Worm (Caenorhabditis elegans) whole organism, L4 larva: Measurements from ENCODE around the gene dpr-1.

ENCODE experiments used
- D1046.2 ChIP-seq: fragments of 200-800 bp; sonication (Bioruptor generic); IDR thresholded peaks from 2 replicates; pipeline ENCODE4 v1.3.6; 2022; ENCODE audit warnings: missing genetic modification characterization, missing compliant biosample characterization
- F10B5.3 ChIP-seq: sonication (generic microtip); optimal IDR thresholded peaks from 2 replicates; lab custom pipeline; 2016; ENCODE audit warnings: mild to moderate bottlenecking, missing genetic modification characterization, missing compliant biosample characterization
- F44E2.7 ChIP-seq: fragments of 200-800 bp; sonication (Bioruptor generic); IDR thresholded peaks from 2 replicates; pipeline ENCODE4 v2.1.2; 2022; ENCODE audit warnings: missing genetic modification characterization, missing compliant biosample characterization
- R02D3.7 ChIP-seq: fragments of 150-350 bp; sonication (generic microtip); optimal IDR thresholded peaks from 3 replicates; lab custom pipeline; 2014; ENCODE audit warnings: missing biosample characterization, missing genetic modification characterization
- Y75B8A.6 ChIP-seq: fragments of 200-800 bp; sonication (Bioruptor generic); IDR thresholded peaks from 2 replicates; pipeline ENCODE4 v1.3.6; 2022; ENCODE audit warnings: missing genetic modification reagents, missing genetic modification characterization, missing compliant biosample characterization
- ZK546.5 ChIP-seq, 2 experiments: sonication (generic microtip); optimal IDR thresholded peaks; 2 replicates each; lab custom pipeline; 2017; ENCODE audit warnings: missing biosample characterization in 2 of 2, missing genetic modification characterization in 2 of 2
- aha-1 ChIP-seq: fragments of 150-350 bp; peaks from one replicate; lab custom pipeline; 2014; ENCODE audit warnings: missing biosample characterization, missing genetic modification characterization
- ama-1 ChIP-seq: fragments of 150-350 bp; optimal IDR thresholded peaks from 2 replicates; lab custom pipeline; 2014; ENCODE audit warnings: inconsistent platforms, mixed read lengths
- ceh-20 ChIP-seq: fragments of 200-800 bp; sonication (Bioruptor generic); IDR thresholded peaks from 2 replicates; pipeline ENCODE4 v1.3.6; 2022; ENCODE audit warnings: missing genetic modification reagents, missing genetic modification characterization, missing compliant biosample characterization
- ceh-62 ChIP-seq: sonication (generic microtip); optimal IDR thresholded peaks from 2 replicates; lab custom pipeline; 2017; ENCODE audit warnings: missing biosample characterization, missing genetic modification characterization
- ceh-82 ChIP-seq: sonication (generic microtip); optimal IDR thresholded peaks from 2 replicates; lab custom pipeline; 2017; ENCODE audit warnings: missing biosample characterization, missing genetic modification characterization
- cey-2 ChIP-seq: sonication (generic microtip); optimal IDR thresholded peaks from 3 replicates; lab custom pipeline; 2017; ENCODE audit warnings: missing genetic modification characterization, mild to moderate bottlenecking, missing compliant biosample characterization, antibody characterized with exemption, borderline replicate concordance; ENCODE audit not compliant: insufficient read depth
- daf-16 ChIP-seq, 3 experiments: sonication (generic microtip); optimal IDR thresholded peaks; 2 replicates each; lab custom pipeline; 2016 to 2017; ENCODE audit warnings: missing genetic modification characterization in 3 of 3, missing genetic modification reagents in 3 of 3, mild to moderate bottlenecking in 2 of 3, missing compliant biosample characterization in 2 of 3, missing biosample characterization in 1 of 3, moderate library complexity in 1 of 3
- dmd-6 ChIP-seq: fragments of 200-800 bp; sonication (Bioruptor generic); IDR thresholded peaks from 2 replicates; pipeline ENCODE4 v1.3.6; 2022; ENCODE audit warnings: missing genetic modification reagents, missing genetic modification characterization, missing compliant biosample characterization
- dpl-1 ChIP-seq: fragments of 150-350 bp; optimal IDR thresholded peaks from 2 replicates; lab custom pipeline; 2014; ENCODE audit warnings: missing biosample characterization, missing genetic modification reagents, missing genetic modification characterization
- dve-1 ChIP-seq: sonication (generic microtip); optimal IDR thresholded peaks from 2 replicates; lab custom pipeline; 2017; ENCODE audit warnings: antibody characterized with exemption, mild to moderate bottlenecking, missing genetic modification characterization, missing compliant biosample characterization; ENCODE audit not compliant: insufficient read depth
- fos-1 ChIP-seq: fragments of 150-350 bp; optimal IDR thresholded peaks from 2 replicates; lab custom pipeline; 2014; ENCODE audit warnings: missing biosample characterization, missing genetic modification characterization
- hif-1 ChIP-seq, 2 experiments: sonication (generic microtip); optimal IDR thresholded peaks; 2 replicates each; lab custom pipeline; 2016 to 2017; ENCODE audit warnings: missing compliant biosample characterization in 2 of 2, missing genetic modification characterization in 2 of 2, missing genetic modification reagents in 2 of 2, missing genotype in 2 of 2, mild to moderate bottlenecking in 1 of 2
- hlh-11 ChIP-seq: fragments of 200-800 bp; sonication (Bioruptor generic); optimal IDR thresholded peaks from 2 replicates; lab custom pipeline; 2018; ENCODE audit warnings: mild to moderate bottlenecking, missing genetic modification characterization, missing compliant biosample characterization
- hlh-30 ChIP-seq: sonication (generic microtip); optimal IDR thresholded peaks from 2 replicates; lab custom pipeline; 2017; ENCODE audit warnings: antibody characterized with exemption, mild to moderate bottlenecking, missing genetic modification characterization, missing compliant biosample characterization; ENCODE audit not compliant: insufficient read depth
- lin-13 ChIP-seq: fragments of 150-350 bp; optimal IDR thresholded peaks from 2 replicates; lab custom pipeline; 2014; ENCODE audit warnings: missing biosample characterization, missing genetic modification reagents, missing genetic modification characterization
- lin-38 ChIP-seq: fragments of 200-800 bp; sonication (Bioruptor generic); IDR thresholded peaks from 2 replicates; pipeline ENCODE4 v1.3.6; 2022; ENCODE audit warnings: missing genetic modification reagents, missing genetic modification characterization, missing compliant biosample characterization
- lin-39 ChIP-seq: fragments of 150-350 bp; optimal IDR thresholded peaks from 2 replicates; lab custom pipeline; 2014; ENCODE audit warnings: missing biosample characterization, missing genetic modification reagents, missing genetic modification characterization
- lsy-2 ChIP-seq, 2 experiments: fragments of 150-350 bp in 1 of 2; sonication (generic microtip) in 1 of 2; optimal IDR thresholded peaks; 2 replicates each; lab custom pipeline; 2014 to 2017; ENCODE audit warnings: missing biosample characterization in 2 of 2, missing genetic modification characterization in 2 of 2
- mdl-1 ChIP-seq, 2 experiments: fragments of 150-350 bp in 1 of 2; sonication (generic microtip) in 1 of 2; optimal IDR thresholded peaks; 2 replicates each; lab custom pipeline; 2014 to 2017; ENCODE audit warnings: missing biosample characterization in 2 of 2, missing genetic modification characterization in 2 of 2
- mdt-29 ChIP-seq: fragments of 200-800 bp; sonication (Bioruptor generic); IDR thresholded peaks from 2 replicates; pipeline ENCODE4 v1.3.6; 2022; ENCODE audit warnings: missing genetic modification reagents, missing genetic modification characterization, missing compliant biosample characterization
- mep-1 ChIP-seq: fragments of 150-350 bp; sonication (generic microtip); optimal IDR thresholded peaks from 3 replicates; lab custom pipeline; 2014; ENCODE audit warnings: missing biosample characterization, missing genetic modification characterization
- mxl-3 ChIP-seq: fragments of 200-800 bp; sonication (Bioruptor generic); optimal IDR thresholded peaks from 2 replicates; lab custom pipeline; 2018; ENCODE audit warnings: mild to moderate bottlenecking, missing genetic modification characterization, missing compliant biosample characterization
- nhr-10 ChIP-seq: fragments of 150-350 bp; optimal IDR thresholded peaks from 2 replicates; lab custom pipeline; 2014; ENCODE audit warnings: missing biosample characterization, missing genetic modification characterization
- nhr-102 ChIP-seq: sonication (generic microtip); optimal IDR thresholded peaks from 2 replicates; lab custom pipeline; 2016; ENCODE audit warnings: mild to moderate bottlenecking, missing genetic modification characterization, moderate library complexity, missing compliant biosample characterization
- nhr-11 ChIP-seq: fragments of 150-350 bp; optimal IDR thresholded peaks from 2 replicates; lab custom pipeline; 2014; ENCODE audit warnings: missing biosample characterization, missing genetic modification characterization
- nhr-25 ChIP-seq: sonication (generic microtip); optimal IDR thresholded peaks from 2 replicates; lab custom pipeline; 2017; ENCODE audit warnings: missing genetic modification characterization, mild to moderate bottlenecking, missing compliant biosample characterization, antibody characterized with exemption, moderate library complexity, borderline replicate concordance; ENCODE audit not compliant: insufficient read depth
- nhr-28 ChIP-seq: fragments of 150-350 bp; optimal IDR thresholded peaks from 2 replicates; lab custom pipeline; 2014; ENCODE audit warnings: missing biosample characterization, missing genetic modification characterization
- nhr-6 ChIP-seq: fragments of 150-350 bp; optimal IDR thresholded peaks from 2 replicates; lab custom pipeline; 2014; ENCODE audit warnings: missing biosample characterization, missing genetic modification characterization
- pha-4 ChIP-seq, 2 experiments: fragments of 150-350 bp in 1 of 2; fragments of 200-800 bp in 1 of 2; sonication (Bioruptor generic) in 1 of 2; IDR thresholded peaks in 1 of 2; optimal IDR thresholded peaks in 1 of 2; 2 replicates each; pipeline versions ENCODE4 v1.3.6 to Lab custom; 2014 to 2022; ENCODE audit warnings: missing genetic modification characterization in 2 of 2, missing genetic modification reagents in 2 of 2, missing biosample characterization in 1 of 2, missing compliant biosample characterization in 1 of 2
- php-3 ChIP-seq: fragments of 200-800 bp; sonication (Bioruptor generic); IDR thresholded peaks from 2 replicates; pipeline ENCODE4 v1.3.6; 2022; ENCODE audit warnings: missing genetic modification reagents, missing genetic modification characterization, missing compliant biosample characterization
- pqm-1 ChIP-seq: sonication (generic microtip); optimal IDR thresholded peaks from 2 replicates; lab custom pipeline; 2017; ENCODE audit warnings: missing biosample characterization, missing genetic modification characterization
- saeg-2 ChIP-seq: fragments of 200-800 bp; sonication (Bioruptor generic); IDR thresholded peaks from 2 replicates; pipeline ENCODE4 v1.3.6; 2022; ENCODE audit warnings: missing genetic modification reagents, missing genetic modification characterization, missing compliant biosample characterization
- sdz-12 ChIP-seq: fragments of 200-800 bp; sonication (Bioruptor generic); optimal IDR thresholded peaks from 2 replicates; lab custom pipeline; 2018; ENCODE audit warnings: mild to moderate bottlenecking, missing genetic modification characterization, missing compliant biosample characterization
- set-16 ChIP-seq: fragments of 200-800 bp; sonication (Bioruptor generic); IDR thresholded peaks from 2 replicates; pipeline ENCODE4 v1.3.6; 2022; ENCODE audit warnings: missing genetic modification reagents, missing genetic modification characterization, missing compliant biosample characterization
- snpc-1.2 ChIP-seq: fragments of 200-800 bp; sonication (Bioruptor generic); IDR thresholded peaks from 2 replicates; pipeline ENCODE4 v1.3.6; 2022; ENCODE audit warnings: missing genetic modification reagents, missing genetic modification characterization, missing compliant biosample characterization
- tag-97 ChIP-seq: fragments of 200-800 bp; sonication (Bioruptor generic); IDR thresholded peaks from 2 replicates; pipeline ENCODE4 v1.3.6; 2022; ENCODE audit warnings: missing genetic modification characterization, missing compliant biosample characterization
- tra-1 ChIP-seq: fragments of 200-800 bp; sonication (Bioruptor generic); IDR thresholded peaks from 2 replicates; pipeline ENCODE4 v1.3.6; 2022; ENCODE audit warnings: missing genetic modification reagents, missing genetic modification characterization, missing compliant biosample characterization
- unc-62 ChIP-seq, 3 experiments: fragments of 150-350 bp in 1 of 3; sonication (generic microtip); optimal IDR thresholded peaks in 2 of 3; peaks in 1 of 3; 1 replicate in 1 of 3; 2 replicates in 2 of 3; lab custom pipeline; 2014 to 2017; ENCODE audit warnings: missing biosample characterization in 3 of 3, missing genetic modification characterization in 3 of 3, missing genetic modification reagents in 3 of 3, missing genotype in 1 of 3
- vab-7 ChIP-seq: fragments of 200-800 bp; sonication (Bioruptor generic); IDR thresholded peaks from 2 replicates; pipeline ENCODE4 v1.3.6; 2022; ENCODE audit warnings: missing genetic modification reagents, missing genetic modification characterization, missing compliant biosample characterization
- ztf-11 ChIP-seq: fragments of 150-350 bp; optimal IDR thresholded peaks from 2 replicates; lab custom pipeline; 2014; ENCODE audit warnings: missing biosample characterization, missing genetic modification characterization

The dpr-1 gene

DNA sequence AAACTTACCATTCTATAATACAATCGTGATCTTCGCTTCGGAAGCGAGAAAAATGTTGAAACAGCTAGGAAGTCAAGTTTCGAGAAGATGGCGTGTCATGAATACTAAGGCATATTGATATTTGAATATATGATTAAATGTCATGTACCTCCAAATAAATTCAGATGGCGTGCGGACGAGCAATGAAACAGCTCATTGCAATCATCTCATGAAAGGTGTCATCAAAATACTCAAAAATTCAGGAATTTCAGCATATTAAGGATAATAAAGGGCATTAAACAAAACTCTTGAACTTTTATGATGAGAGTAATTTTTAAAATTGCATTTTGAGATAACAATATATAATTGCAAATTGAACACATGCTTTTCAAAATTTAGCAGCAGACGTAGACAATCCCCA is 26.6 kb downstream of the dpr-1 start, which contains the start of gene gcy-32:
Gene gcy-32 (minus strand): TSS at position 101 of the 400 bp plus-strand sequence.
- no peak for TF ChIP-seq R02D3.7 (tag; lab: Kevin White, UChicago)
- no peak for TF ChIP-seq ceh-62 (tag; lab: Kevin White, UChicago)
- no peak for TF ChIP-seq sdz-12 (GFP tag; lab: Kevin White, UChicago)
- no peak for TF ChIP-seq dmd-6 (GFP tag; lab: Robert Waterston, UW)
- no peak for TF ChIP-seq D1046.2 (GFP tag; lab: Robert Waterston, UW)
- no peak for TF ChIP-seq set-16 (GFP tag; lab: Robert Waterston, UW)
- TF ChIP-seq ztf-11 (tag; lab: Kevin White, UChicago) = no peak
- no peak for TF ChIP-seq tag-97
- TF ChIP-seq dpl-1 = no peak
- TF ChIP-seq ceh-20 (GFP tag; lab: Robert Waterston, UW) = no peak
- TF ChIP-seq hif-1 (tag; optimal IDR thresholded peaks at IDR 0.05; lab: Kevin White, UChicago) = no peak
- TF ChIP-seq hlh-11 (tag; lab: Kevin White, UChicago) = no peak
- no peak for TF ChIP-seq pqm-1 (tag; lab: Kevin White, UChicago)
- no peak for TF ChIP-seq lin-39 (tag; lab: Kevin White, UChicago)
- TF ChIP-seq hlh-30 (tag; lab: Kevin White, UChicago) = no peak
- no peak for TF ChIP-seq nhr-102
- TF ChIP-seq aha-1 (tag; lab: Kevin White, UChicago) = no peak
- no peak for TF ChIP-seq snpc-1.2 (GFP tag; lab: Robert Waterston, UW)

DNA sequence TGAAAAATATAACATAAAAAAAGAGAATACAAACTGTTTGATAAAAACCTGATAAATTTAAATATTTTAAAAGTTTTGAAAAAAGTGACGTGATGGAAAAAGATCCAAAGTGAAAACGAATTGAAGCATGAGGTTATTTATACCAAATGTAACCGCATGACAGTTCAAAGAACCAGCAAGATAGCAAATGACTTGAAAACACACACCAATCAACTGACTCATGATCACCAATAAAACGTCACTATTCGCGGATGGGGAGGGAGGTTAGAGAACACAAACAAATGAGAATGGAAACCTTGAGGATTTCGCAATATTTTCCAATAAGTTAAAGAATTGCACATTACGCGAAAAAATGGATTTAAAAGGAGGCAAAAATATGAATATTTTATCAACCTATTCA is 32.6 kb downstream of the dpr-1 start, which contains the start of gene C06B3.7:
Gene C06B3.7 (plus strand): TSS at position 287 of the 400 bp plus-strand sequence.
- TF ChIP-seq mep-1 (tag; lab: Kevin White, UChicago) (peak; percentile 90), nhr-10 (tag; lab: Kevin White, UChicago) (peak; percentile 78), sdz-12 (GFP tag; lab: Kevin White, UChicago) (no peak), hlh-11 (tag; lab: Kevin White, UChicago) (peak; percentile 96), Y75B8A.6 (GFP tag; lab: Robert Waterston, UW) (no peak), nhr-102 (peak; percentile 57), cey-2 (tag; lab: Kevin White, UChicago) (peak; percentile 65), ZK546.5 (tag; optimal IDR thresholded peaks at IDR 0.05; lab: Kevin White, UChicago) (no peak), dpl-1 (peak; percentile 52), ama-1 (lab: Kevin White, UChicago) (peak; percentile 81), fos-1 (tag; lab: Kevin White, UChicago) (peak; percentile 73), php-3 (GFP tag; lab: Robert Waterston, UW) (peak; percentile 92), F44E2.7 (GFP tag; lab: Robert Waterston, UW) (no peak), tra-1 (GFP tag; lab: Robert Waterston, UW) (peak; percentile 62; the same call in 1 of the 2 replicates), hlh-30 (tag; lab: Kevin White, UChicago) (peak; percentile 99), mdt-29 (peak; percentile 78), pha-4 (GFP tag; IDR thresholded peaks at IDR 0.05; lab: Robert Waterston, UW) (peak; percentile 30; the same call in 1 of the 2 replicates), pha-4 (tag; optimal IDR thresholded peaks at IDR 0.05; lab: Kevin White, UChicago) (peak; percentile 41), lsy-2 (tag; optimal IDR thresholded peaks at IDR 0.05; lab: Kevin White, UChicago) (peak; percentile 63 to 88), ceh-82 (no peak), nhr-28 (peak; percentile 95), mxl-3 (GFP tag; lab: Kevin White, UChicago) (peak; percentile 47), pqm-1 (tag; lab: Kevin White, UChicago) (peak; percentile 57), unc-62 (GFP tag; optimal IDR thresholded peaks at IDR 0.05 in 1 of 2; lab: Kevin White, UChicago) (peak in 1 of 2 experiments; percentile 98), unc-62 (tag; optimal IDR thresholded peaks at IDR 0.05; lab: Kevin White, UChicago) (no peak), saeg-2 (GFP tag; lab: Robert Waterston, UW) (0 out of 2 replicates have a peak, but pooled peaks have one; percentile 10), ceh-62 (tag; lab: Kevin White, UChicago) (no peak), nhr-6 (tag; lab: Kevin White, UChicago) (peak; percentile 91), nhr-25 (peak; percentile 52), dve-1 (tag; lab: Kevin White, UChicago) (peak; percentile 95), vab-7 (GFP tag; lab: Robert Waterston, UW) (no peak), ceh-20 (GFP tag; lab: Robert Waterston, UW) (no peak), lin-13 (GFP tag; lab: Kevin White, UChicago) (peak; percentile 62), F10B5.3 (tag; lab: Kevin White, UChicago) (no peak), lin-38 (GFP tag; lab: Robert Waterston, UW) (no peak), mdl-1 (tag; optimal IDR thresholded peaks at IDR 0.05; lab: Kevin White, UChicago) (peak; percentile 36 to 93), daf-16 (GFP tag; optimal IDR thresholded peaks at IDR 0.05; lab: Kevin White, UChicago) (peak; percentile 51 to 83), daf-16 (tag; optimal IDR thresholded peaks at IDR 0.05; lab: Kevin White, UChicago) (peak; percentile 99), nhr-11 (tag; lab: Kevin White, UChicago) (peak; percentile 98)
